Fruit fly (Drosophila melanogaster) whole organism, pupa: ENCODE results near the gene Gclc.

Source experiments
- CG10348 ChIP-seq: fragments of 200-800 bp; sonication (Bioruptor generic); IDR thresholded peaks from 2 replicates; pipeline ENCODE4 v1.3.6; 2022; ENCODE audit warnings: missing biosample characterization, missing genetic modification characterization
- CG12605 ChIP-seq: fragments of 200-800 bp; sonication (Bioruptor generic); IDR thresholded peaks from 2 replicates; pipeline ENCODE4 v1.3.6; 2022; ENCODE audit warnings: missing biosample characterization, missing genetic modification characterization
- CG13204 ChIP-seq: fragments of 200-800 bp; sonication (Bioruptor generic); optimal IDR thresholded peaks from 2 replicates; lab custom pipeline; 2018; ENCODE audit warnings: missing biosample characterization, mild to moderate bottlenecking, missing genetic modification characterization, moderate library complexity
- CG14655 ChIP-seq: fragments of 200-800 bp; sonication (Bioruptor generic); optimal IDR thresholded peaks from 3 replicates; lab custom pipeline; 2017; ENCODE audit warnings: mild to moderate bottlenecking, missing biosample characterization, missing genetic modification reagents, missing genetic modification characterization
- CG15710 ChIP-seq: fragments of 200-800 bp; sonication (Bioruptor generic); optimal IDR thresholded peaks from 2 replicates; lab custom pipeline; 2018; ENCODE audit warnings: missing biosample characterization, mild to moderate bottlenecking, missing genetic modification characterization, moderate library complexity
- CG17806 ChIP-seq: fragments of 200-800 bp; sonication (Bioruptor generic); optimal IDR thresholded peaks from 2 replicates; lab custom pipeline; 2018; ENCODE audit warnings: missing biosample characterization, mild to moderate bottlenecking, missing genetic modification characterization, moderate library complexity
- CG32121 ChIP-seq: fragments of 200-800 bp; sonication (Bioruptor generic); IDR thresholded peaks from 2 replicates; pipeline ENCODE4 v1.3.6; 2022; ENCODE audit warnings: missing biosample characterization, missing genetic modification characterization
- CG34367 ChIP-seq: fragments of 200-800 bp; sonication (Bioruptor generic); optimal IDR thresholded peaks from 2 replicates; lab custom pipeline; 2018; ENCODE audit warnings: missing biosample characterization, mild to moderate bottlenecking, missing genetic modification characterization
- CG4496 ChIP-seq: fragments of 200-800 bp; sonication (Bioruptor generic); IDR thresholded peaks from 3 replicates; pipeline ENCODE4 v1.3.6; 2022; ENCODE audit warnings: missing biosample characterization, missing genetic modification characterization
- CG8159 ChIP-seq: fragments of 200-800 bp; sonication (Bioruptor generic); optimal IDR thresholded peaks from 3 replicates; lab custom pipeline; 2018; ENCODE audit warnings: missing biosample characterization, mild to moderate bottlenecking, missing genetic modification characterization, moderate library complexity
- CG8301 ChIP-seq: fragments of 200-800 bp; sonication (Bioruptor generic); optimal IDR thresholded peaks from 2 replicates; lab custom pipeline; 2018; ENCODE audit warnings: missing biosample characterization, mild to moderate bottlenecking, missing genetic modification characterization
- CG9948 ChIP-seq: fragments of 200-800 bp; sonication (Bioruptor generic); optimal IDR thresholded peaks from 2 replicates; lab custom pipeline; 2018; ENCODE audit warnings: missing biosample characterization, mild to moderate bottlenecking, missing genetic modification characterization, moderate library complexity
- D1 ChIP-seq: fragments of 200-800 bp; sonication (Bioruptor generic); optimal IDR thresholded peaks from 2 replicates; lab custom pipeline; 2018; ENCODE audit warnings: missing biosample characterization, mild to moderate bottlenecking, missing genetic modification characterization, moderate library complexity
- EcR ChIP-seq: fragments of 200-800 bp; sonication (Bioruptor generic); optimal IDR thresholded peaks from 3 replicates; lab custom pipeline; 2019; ENCODE audit warnings: missing biosample characterization, missing genetic modification characterization, mild to moderate bottlenecking, moderate library complexity, missing genetic modification reagents
- Ets98B ChIP-seq: fragments of 200-800 bp; sonication (Bioruptor generic); IDR thresholded peaks from 2 replicates; pipeline ENCODE4 v1.3.6; 2022; ENCODE audit warnings: missing biosample characterization, missing genetic modification characterization
- Pif1A ChIP-seq: fragments of 200-800 bp; sonication (Bioruptor generic); optimal IDR thresholded peaks from 3 replicates; lab custom pipeline; 2016; ENCODE audit warnings: missing biosample characterization, missing genetic modification characterization
- Pif1B ChIP-seq: fragments of 200-800 bp; sonication (Bioruptor generic); optimal IDR thresholded peaks from 3 replicates; lab custom pipeline; 2016; ENCODE audit warnings: missing biosample characterization, missing genetic modification characterization
- Snoo ChIP-seq: fragments of 200-800 bp; sonication (Bioruptor generic); optimal IDR thresholded peaks from 3 replicates; lab custom pipeline; 2017; ENCODE audit warnings: missing biosample characterization, mild to moderate bottlenecking, missing genetic modification characterization, inconsistent platforms
- fd96Ca ChIP-seq: fragments of 200-800 bp; sonication (Bioruptor generic); IDR thresholded peaks from 3 replicates; pipeline ENCODE4 v1.3.6; 2022; ENCODE audit warnings: missing biosample characterization, missing genetic modification characterization
- gl ChIP-seq: fragments of 200-800 bp; sonication (Bioruptor generic); optimal IDR thresholded peaks from 2 replicates; lab custom pipeline; 2018; ENCODE audit warnings: missing biosample characterization, mild to moderate bottlenecking, missing genetic modification characterization
- rn ChIP-seq: fragments of 200-800 bp; sonication (Bioruptor generic); IDR thresholded peaks from 2 replicates; pipeline ENCODE4 v1.3.6; 2022; ENCODE audit warnings: missing biosample characterization, missing genetic modification characterization

Gene Gclc

DNA sequence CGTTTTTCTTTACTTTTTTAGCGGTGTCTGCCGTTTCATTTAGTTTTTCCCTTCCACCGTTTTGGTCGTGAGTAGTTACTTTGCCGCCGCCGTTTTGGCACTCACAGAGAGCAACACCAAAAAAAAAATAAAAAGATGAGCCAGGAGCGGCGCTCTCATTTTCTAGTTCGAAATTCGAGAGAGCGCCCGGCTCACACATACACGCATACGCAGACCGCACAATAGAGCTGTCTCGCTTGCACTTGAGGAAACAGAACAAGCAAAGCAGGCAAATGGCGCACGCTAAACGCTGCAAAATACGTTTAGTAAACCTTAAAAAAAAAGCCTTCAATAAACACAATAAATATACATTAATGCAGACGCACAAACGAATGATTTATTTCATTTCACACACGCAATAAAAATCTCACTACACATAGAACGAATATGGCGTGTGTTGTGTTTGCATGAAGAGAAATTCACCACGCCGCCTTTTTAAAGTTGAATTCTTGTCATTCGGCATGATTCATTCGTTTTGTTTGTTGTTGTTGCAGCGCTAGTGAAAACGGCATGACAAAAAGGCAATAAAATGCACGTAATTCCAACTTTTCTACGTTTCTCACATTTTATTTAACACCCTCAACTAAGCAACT lies 59.2 kb downstream of the Gclc start:
- TF ChIP-seq CG8301 (no peak), CG8159 (tag; lab: Kevin White, UChicago) (no peak), CG34367 (tag; lab: Kevin White, UChicago) (no peak), CG14655 (GFP tag; lab: Kevin White, UChicago) (no peak), CG15710 (tag; lab: Kevin White, UChicago) (peak; percentile 19), Pif1A (GFP tag; lab: Kevin White, UChicago) (no peak), Pif1B (GFP tag; lab: Kevin White, UChicago) (peak; percentile 51), Snoo (peak; percentile 0), Ets98B (GFP tag; lab: Robert Waterston, UW) (peak; percentile 46; the same call in 1 of the 2 replicates), CG9948 (tag; lab: Kevin White, UChicago) (no peak), CG32121 (GFP tag; lab: Robert Waterston, UW) (peak; percentile 37; the same call in 1 of the 2 replicates), CG4496 (GFP tag; lab: Robert Waterston, UW) (peak; percentile 76), rn (no peak), CG10348 (GFP tag; lab: Robert Waterston, UW) (no peak), CG17806 (tag; lab: Kevin White, UChicago) (no peak), CG13204 (peak; percentile 18), fd96Ca (GFP tag; lab: Robert Waterston, UW) (peak; percentile 54; the same call in 1 of the 3 replicates), D1 (tag; lab: Kevin White, UChicago) (no peak), CG12605 (GFP tag; lab: Robert Waterston, UW) (peak; percentile 31; the same call in 1 of the 2 replicates), gl (tag; lab: Kevin White, UChicago) (peak; percentile 36), EcR (GFP tag; lab: Kevin White, UChicago) (no peak)

DNA sequence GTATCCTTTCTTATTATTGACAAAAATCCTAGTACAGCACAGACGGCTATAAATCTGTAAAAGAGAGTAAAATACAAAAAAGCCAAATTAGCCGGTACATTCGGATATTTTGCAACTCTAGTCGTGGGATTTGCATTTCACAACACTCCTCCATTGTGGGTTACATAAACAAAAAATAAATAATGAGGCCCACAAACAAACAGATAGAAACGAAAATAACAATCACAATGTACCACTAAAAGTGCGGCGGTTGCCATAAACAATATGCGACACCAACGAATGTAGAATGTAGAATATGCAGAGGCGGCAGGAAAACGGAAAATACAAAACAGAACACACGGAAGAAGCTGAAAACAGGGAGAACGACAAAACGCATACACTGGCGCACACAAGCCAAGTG lies 59.9 kb downstream of the Gclc start:
- TF ChIP-seq CG8159 (tag; lab: Kevin White, UChicago) = no peak
- no peak for TF ChIP-seq EcR (GFP tag; lab: Kevin White, UChicago)
